Worm (Caenorhabditis elegans) whole organism, late embryonic: Measurements from ENCODE around the gene F08G2.5.

ENCODE experiments used
- ama-1 ChIP-seq: fragments of 150-350 bp; optimal IDR thresholded peaks from 2 replicates; lab custom pipeline; 2014
- ceh-34 ChIP-seq: sonication (generic microtip); optimal IDR thresholded peaks from 2 replicates; lab custom pipeline; 2016; ENCODE audit warnings: mild to moderate bottlenecking, missing genetic modification characterization, missing compliant biosample characterization
- elt-4 ChIP-seq: sonication (generic microtip); optimal IDR thresholded peaks from 2 replicates; lab custom pipeline; 2016; ENCODE audit warnings: missing genetic modification characterization, missing compliant biosample characterization
- ets-4 ChIP-seq: sonication (generic microtip); optimal IDR thresholded peaks from 2 replicates; lab custom pipeline; 2016; ENCODE audit warnings: missing genetic modification characterization, missing compliant biosample characterization
- fax-1 ChIP-seq: sonication (generic microtip); optimal IDR thresholded peaks from 2 replicates; lab custom pipeline; 2016; ENCODE audit warnings: missing genotype, missing genetic modification characterization, missing compliant biosample characterization
- hlh-8 ChIP-seq: sonication (generic microtip); optimal IDR thresholded peaks from 2 replicates; lab custom pipeline; 2016; ENCODE audit warnings: missing genotype, missing genetic modification characterization, missing compliant biosample characterization
- pha-2 ChIP-seq: sonication (generic microtip); optimal IDR thresholded peaks from 2 replicates; lab custom pipeline; 2017; ENCODE audit warnings: mild to moderate bottlenecking, missing genetic modification characterization, missing compliant biosample characterization

ce11 chrII:13842340-13842739 lies 8.9 kb upstream of the F08G2.5 start:
- TF ChIP-seq elt-4 (tag; lab: Kevin White, UChicago) = no peak
- TF ChIP-seq fax-1 (tag; lab: Kevin White, UChicago) = no peak
- no peak for TF ChIP-seq ets-4
- no peak for TF ChIP-seq ama-1
- TF ChIP-seq hlh-8 (tag; lab: Kevin White, UChicago) = no peak
- no peak for TF ChIP-seq pha-2
- no peak for TF ChIP-seq ceh-34
